Worm (Caenorhabditis elegans): Measurements from ENCODE around the gene T15B7.15.

T15B7.15 gene

ce11 chrV:6828786-6829185, 9.7 kb downstream of the T15B7.15 start, which contains the start of gene dmsr-15:
dmsr-15 (minus strand) TSS chrV:6828886.
- TF ChIP-seq sem-4 (tag; optimal IDR thresholded peaks at IDR 0.05) (no peak), nhr-12 (tag; optimal IDR thresholded peaks at IDR 0.05) (no peak), lin-13 (GFP tag; optimal IDR thresholded peaks at IDR 0.05) (no peak), sma-9 (GFP tag; optimal IDR thresholded peaks at IDR 0.05) (no peak), sma-9 (tag; optimal IDR thresholded peaks at IDR 0.05) (no peak), fos-1 (tag; optimal IDR thresholded peaks at IDR 0.05) (no peak), skn-1 (tag; optimal IDR thresholded peaks at IDR 0.05) (no peak), F13H6.1 (tag; optimal IDR thresholded peaks at IDR 0.05) (no peak), C34F6.9 (tag; optimal IDR thresholded peaks at IDR 0.05) (no peak), mbf-1 (tag; optimal IDR thresholded peaks at IDR 0.05) (no peak), nhr-25 (tag; optimal IDR thresholded peaks at IDR 0.05) (no peak), ztf-11 (tag; optimal IDR thresholded peaks at IDR 0.05) (no peak), alr-1 (tag; optimal IDR thresholded peaks at IDR 0.05) (no peak), R02D3.7 (tag; optimal IDR thresholded peaks at IDR 0.05) (no peak), ztf-4 (tag; optimal IDR thresholded peaks at IDR 0.05) (no peak), elt-3 (tag; optimal IDR thresholded peaks at IDR 0.05) (no peak), egl-27 (tag; optimal IDR thresholded peaks at IDR 0.05) (no peak)

ce11 chrV:6823432-6823831, 15.0 kb downstream of the T15B7.15 start:
- TF ChIP-seq nhr-25 (tag; optimal IDR thresholded peaks at IDR 0.05) = no peak
- TF ChIP-seq sma-9 (GFP tag; optimal IDR thresholded peaks at IDR 0.05) = peak; percentile 68
- TF ChIP-seq sma-9 (tag; optimal IDR thresholded peaks at IDR 0.05) = no peak
- TF ChIP-seq crh-2 (tag; optimal IDR thresholded peaks at IDR 0.05) = peak; percentile 47
- no peak for TF ChIP-seq nhr-77 (tag; optimal IDR thresholded peaks at IDR 0.05)
- TF ChIP-seq elt-1 (tag; optimal IDR thresholded peaks at IDR 0.05) = no peak
- TF ChIP-seq mbf-1 (tag; optimal IDR thresholded peaks at IDR 0.05) = no peak
- TF ChIP-seq ama-1 (optimal IDR thresholded peaks at IDR 0.05) = no peak
- TF ChIP-seq snpc-4 (tag; optimal IDR thresholded peaks at IDR 0.05) = no peak
- TF ChIP-seq blmp-1 (tag; optimal IDR thresholded peaks at IDR 0.05; ENCODE audit: insufficient read depth) = no peak
- TF ChIP-seq fos-1 (tag; optimal IDR thresholded peaks at IDR 0.05) = peak; percentile 97
- TF ChIP-seq skn-1 (tag; optimal IDR thresholded peaks at IDR 0.05) = no peak

ce11 chrV:6821509-6821908, 17.0 kb downstream of the T15B7.15 start, which contains the start of gene T15B7.8:
T15B7.8 (plus strand) TSS chrV:6821809.
- TF ChIP-seq unc-39 (tag; optimal IDR thresholded peaks at IDR 0.05) = no peak
- no peak for TF ChIP-seq nhr-23 (tag; optimal IDR thresholded peaks at IDR 0.05)
- TF ChIP-seq R02D3.7 (tag; optimal IDR thresholded peaks at IDR 0.05) = no peak
- no peak for TF ChIP-seq lin-13 (GFP tag; optimal IDR thresholded peaks at IDR 0.05)
- TF ChIP-seq ceh-82 (tag; optimal IDR thresholded peaks at IDR 0.05) = no peak
- no peak for TF ChIP-seq mdl-1 (tag; optimal IDR thresholded peaks at IDR 0.05)
- TF ChIP-seq ztf-4 (tag; optimal IDR thresholded peaks at IDR 0.05) = no peak
- no peak for TF ChIP-seq elt-3 (tag; optimal IDR thresholded peaks at IDR 0.05)
- no peak for TF ChIP-seq elt-1 (tag; optimal IDR thresholded peaks at IDR 0.05)
- no peak for TF ChIP-seq blmp-1 (tag; optimal IDR thresholded peaks at IDR 0.05; ENCODE audit: insufficient read depth)
- no peak for TF ChIP-seq fos-1 (tag; optimal IDR thresholded peaks at IDR 0.05)

- no peak for TF ChIP-seq alr-1 (tag; optimal IDR thresholded peaks at IDR 0.05)
- no peak for TF ChIP-seq F13H6.1 (tag; optimal IDR thresholded peaks at IDR 0.05)
- TF ChIP-seq elt-3 (tag; optimal IDR thresholded peaks at IDR 0.05) = no peak
- no peak for TF ChIP-seq sma-3 (GFP tag; optimal IDR thresholded peaks at IDR 0.05)
- no peak for TF ChIP-seq lin-11 (tag; optimal IDR thresholded peaks at IDR 0.05)
- TF ChIP-seq ztf-1 (GFP tag; conservative IDR thresholded peaks at IDR 0.05) = no peak
- TF ChIP-seq egl-27 (tag; optimal IDR thresholded peaks at IDR 0.05) = no peak
- no peak for TF ChIP-seq mbf-1 (tag; optimal IDR thresholded peaks at IDR 0.05)
- no peak for TF ChIP-seq lin-13 (GFP tag; optimal IDR thresholded peaks at IDR 0.05)
- no peak for TF ChIP-seq nhr-6 (tag; optimal IDR thresholded peaks at IDR 0.05)
- no peak for TF ChIP-seq fos-1 (tag; optimal IDR thresholded peaks at IDR 0.05)
- no peak for TF ChIP-seq ZK546.5 (tag; optimal IDR thresholded peaks at IDR 0.05)
- no peak for TF ChIP-seq sem-4 (tag; optimal IDR thresholded peaks at IDR 0.05)
- TF ChIP-seq crh-2 (tag; optimal IDR thresholded peaks at IDR 0.05) = no peak
- TF ChIP-seq mab-5 (tag; optimal IDR thresholded peaks at IDR 0.05) = no peak
- no peak for TF ChIP-seq zag-1 (tag; optimal IDR thresholded peaks at IDR 0.05)
- TF ChIP-seq nhr-23 (tag; optimal IDR thresholded peaks at IDR 0.05) = no peak
These were observed 18.7 kb downstream of the T15B7.15 start, which contains the start of gene dmsr-13 for ce11 chrV:6819812-6820211. dmsr-13 (minus strand) TSS chrV:6819912.

ce11 chrV:6817184-6817583, 21.3 kb downstream of the T15B7.15 start, which contains the start of gene dmsr-14:
dmsr-14 (minus strand) TSS chrV:6817284.
- no peak for TF ChIP-seq elt-1 (tag; optimal IDR thresholded peaks at IDR 0.05)
- no peak for TF ChIP-seq nhr-11 (tag; optimal IDR thresholded peaks at IDR 0.05)
- TF ChIP-seq nhr-25 (tag; optimal IDR thresholded peaks at IDR 0.05) = no peak
- TF ChIP-seq egl-27 (tag; optimal IDR thresholded peaks at IDR 0.05) = no peak
- no peak for TF ChIP-seq nhr-10 (tag; optimal IDR thresholded peaks at IDR 0.05)
- no peak for TF ChIP-seq zag-1 (tag; optimal IDR thresholded peaks at IDR 0.05)
- TF ChIP-seq ztf-4 (tag; optimal IDR thresholded peaks at IDR 0.05) = no peak
- TF ChIP-seq sma-9 (GFP tag; optimal IDR thresholded peaks at IDR 0.05) = no peak
- no peak for TF ChIP-seq sma-9 (tag; optimal IDR thresholded peaks at IDR 0.05)
- TF ChIP-seq elt-3 (tag; optimal IDR thresholded peaks at IDR 0.05) = no peak
- TF ChIP-seq gmeb-1 (tag; optimal IDR thresholded peaks at IDR 0.05) = no peak
- TF ChIP-seq alr-1 (tag; optimal IDR thresholded peaks at IDR 0.05) = no peak
- no peak for TF ChIP-seq Y55F3AM.14 (GFP tag; optimal IDR thresholded peaks at IDR 0.05)
- no peak for TF ChIP-seq nhr-21 (tag; optimal IDR thresholded peaks at IDR 0.05)
- TF ChIP-seq skn-1 (tag; optimal IDR thresholded peaks at IDR 0.05) = no peak
- TF ChIP-seq unc-62 (GFP tag; optimal IDR thresholded peaks at IDR 0.05) = no peak
- no peak for TF ChIP-seq blmp-1 (tag; optimal IDR thresholded peaks at IDR 0.05; ENCODE audit: insufficient read depth)
- TF ChIP-seq R02D3.7 (tag; optimal IDR thresholded peaks at IDR 0.05) = no peak
- TF ChIP-seq lin-11 (tag; optimal IDR thresholded peaks at IDR 0.05) = no peak
- TF ChIP-seq nhr-237 (tag; optimal IDR thresholded peaks at IDR 0.05) = no peak
- TF ChIP-seq crh-2 (tag; optimal IDR thresholded peaks at IDR 0.05) = no peak

Data from whole organism, L2 larva.